Worm (Caenorhabditis elegans) whole organism, mixed stage, embryonic: ENCODE results near the gene gtf-2E1.

ENCODE experiments used
- bed-3 ChIP-seq: fragments of 200-800 bp; sonication (Bioruptor generic); optimal IDR thresholded peaks from 3 replicates; lab custom pipeline; 2018; ENCODE audit warnings: mild to moderate bottlenecking, missing genetic modification characterization, moderate library complexity, missing compliant biosample characterization
- blmp-1 ChIP-seq: fragments of 150-350 bp; optimal IDR thresholded peaks from 2 replicates; lab custom pipeline; 2014; ENCODE audit warnings: missing biosample characterization, missing genetic modification characterization
- ces-1 ChIP-seq: fragments of 150-350 bp; optimal IDR thresholded peaks from 2 replicates; lab custom pipeline; 2014; ENCODE audit warnings: missing biosample characterization, missing genetic modification reagents, missing genetic modification characterization
- elt-1 ChIP-seq: sonication (generic microtip); optimal IDR thresholded peaks from 2 replicates; lab custom pipeline; 2017; ENCODE audit warnings: missing genetic modification characterization, mild to moderate bottlenecking, missing compliant biosample characterization, antibody characterized with exemption, moderate library complexity, borderline replicate concordance; ENCODE audit not compliant: insufficient read depth
- lin-13 ChIP-seq: fragments of 150-350 bp; optimal IDR thresholded peaks from 2 replicates; lab custom pipeline; 2014; ENCODE audit warnings: missing biosample characterization, missing genetic modification characterization
- lsy-2 ChIP-seq: fragments of 150-350 bp; optimal IDR thresholded peaks from 2 replicates; lab custom pipeline; 2014; ENCODE audit warnings: missing biosample characterization, missing genetic modification characterization
- mep-1 ChIP-seq: fragments of 150-350 bp; optimal IDR thresholded peaks from 2 replicates; lab custom pipeline; 2017; ENCODE audit warnings: missing biosample characterization, missing genetic modification reagents, missing genetic modification characterization, inconsistent platforms
- mls-2 ChIP-seq: sonication (generic microtip); optimal IDR thresholded peaks from 2 replicates; lab custom pipeline; 2016; ENCODE audit warnings: mild to moderate bottlenecking, missing genetic modification characterization, moderate library complexity, missing compliant biosample characterization
- nhr-237 ChIP-seq: fragments of 150-350 bp; optimal IDR thresholded peaks from 2 replicates; lab custom pipeline; 2014; ENCODE audit warnings: missing biosample characterization, missing genetic modification characterization
- nhr-76 ChIP-seq: sonication (generic microtip); optimal IDR thresholded peaks from 2 replicates; lab custom pipeline; 2017; ENCODE audit warnings: missing biosample characterization, missing genetic modification characterization
- unc-62 ChIP-seq: fragments of 150-350 bp; optimal IDR thresholded peaks from 2 replicates; lab custom pipeline; 2014; ENCODE audit warnings: missing biosample characterization, missing genetic modification reagents, missing genetic modification characterization
- ztf-11 ChIP-seq: fragments of 150-350 bp; optimal IDR thresholded peaks from 2 replicates; lab custom pipeline; 2014; ENCODE audit warnings: missing biosample characterization, missing genetic modification characterization

DNA sequence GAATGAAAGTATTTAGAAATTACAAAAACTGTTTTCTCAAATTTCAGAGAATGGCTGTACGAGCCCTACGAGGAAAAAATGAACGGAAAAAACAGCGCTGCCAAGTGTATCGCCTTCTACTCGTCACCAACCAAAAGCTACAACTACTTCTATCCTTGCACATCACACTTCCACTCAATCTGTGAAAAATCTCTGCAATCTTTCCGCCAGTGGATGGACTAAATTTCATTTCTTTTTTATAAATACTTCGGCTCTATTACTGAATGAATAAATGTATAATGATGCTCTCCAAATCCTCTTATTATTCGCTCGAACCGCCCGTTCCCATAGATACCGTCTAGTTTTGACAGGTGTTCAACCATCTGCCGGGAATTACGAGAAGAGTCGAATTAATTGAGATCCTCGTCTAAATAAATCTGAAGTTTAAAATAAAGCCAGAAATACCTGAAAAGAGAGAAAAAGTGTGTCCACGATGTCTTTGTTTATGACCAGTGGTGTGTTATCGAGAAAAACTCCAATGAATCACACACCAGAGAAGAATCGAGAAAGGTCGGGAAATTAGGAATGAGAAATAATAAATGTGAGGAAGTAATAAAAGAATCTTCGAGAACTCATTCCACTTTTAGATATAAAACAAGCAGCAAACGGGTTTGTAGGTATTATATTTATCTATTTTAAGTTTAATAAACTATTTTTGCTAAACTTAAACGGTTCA is 22.5 kb downstream of the gtf-2E1 start:
- TF ChIP-seq lin-13 (tag; lab: Kevin White, UChicago) (no peak), bed-3 (GFP tag; lab: Kevin White, UChicago) (no peak), mls-2 (no peak), blmp-1 (no peak), nhr-237 (tag; lab: Kevin White, UChicago) (no peak), unc-62 (no peak), mep-1 (no peak), lsy-2 (no peak), nhr-76 (tag; lab: Kevin White, UChicago) (no peak), ztf-11 (tag; lab: Kevin White, UChicago) (no peak), elt-1 (tag; lab: Kevin White, UChicago) (no peak), ces-1 (no peak)
